Fruit fly (Drosophila melanogaster): ENCODE data around the gene MetRS-m.
A peak's percentile ranks its signal among the peaks of the same experiment; 100 is the strongest.

Gene MetRS-m

DNA sequence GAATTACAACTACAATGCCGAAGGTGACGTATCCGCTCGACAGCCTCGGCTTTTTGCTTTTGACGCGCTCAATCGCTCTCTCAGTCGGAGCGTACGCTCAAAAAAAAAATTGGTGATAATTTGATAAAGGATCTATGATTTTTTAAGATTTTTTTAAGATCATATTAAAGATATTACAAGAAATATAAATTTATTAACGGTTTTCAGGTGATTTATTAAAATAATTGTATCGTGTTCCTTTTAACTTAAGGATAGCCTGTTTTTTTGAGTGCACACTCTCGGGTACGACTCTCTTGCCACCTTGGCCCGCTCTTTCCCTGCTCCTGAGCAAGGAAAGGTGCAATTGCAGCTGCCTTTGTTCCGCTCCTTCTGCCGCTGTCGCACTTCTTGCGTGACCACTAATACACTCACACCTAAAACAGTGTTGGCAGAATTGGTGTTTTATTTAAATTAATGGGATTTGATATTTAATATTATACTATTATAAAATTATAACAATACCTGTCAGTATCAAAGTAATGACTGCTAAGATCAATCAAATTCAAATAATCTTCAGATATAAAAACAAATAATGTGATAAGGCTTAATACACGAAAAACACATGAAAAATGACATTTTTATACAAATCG, 18.2 kb upstream of the MetRS-m start (continued):
- TF ChIP-seq MBD-R2 (GFP tag; IDR thresholded peaks at IDR 0.05) (peak; percentile 30; the same call in 1 of the 2 replicates), Blimp-1 (GFP tag; optimal IDR thresholded peaks at IDR 0.05) (no peak), CG18599 (GFP tag; optimal IDR thresholded peaks at IDR 0.05) (peak; percentile 92), CG2678 (tag; optimal IDR thresholded peaks at IDR 0.05) (no peak), aop (GFP tag; IDR thresholded peaks at IDR 0.05) (no peak), salm (tag; optimal IDR thresholded peaks at IDR 0.05) (peak; percentile 74), cg (GFP tag; optimal IDR thresholded peaks at IDR 0.05) (no peak), CG2129 (GFP tag; IDR thresholded peaks at IDR 0.05; ENCODE audit: partially characterized antibody) (no peak), hb (GFP tag; IDR thresholded peaks at IDR 0.05; ENCODE audit: partially characterized antibody) (no peak), exex (tag; optimal IDR thresholded peaks at IDR 0.05) (no peak), sim (GFP tag; IDR thresholded peaks at IDR 0.05) (peak; percentile 81), repo (GFP tag; optimal IDR thresholded peaks at IDR 0.05) (no peak), CG13123 (GFP tag; optimal IDR thresholded peaks at IDR 0.05) (no peak), CG16863 (GFP tag; optimal IDR thresholded peaks at IDR 0.05) (peak; percentile 28), CG2116 (GFP tag; optimal IDR thresholded peaks at IDR 0.05) (peak; percentile 61), peb (GFP tag; IDR thresholded peaks at IDR 0.05) (no peak; the same call in 1 of the 2 replicates), gsb-n (tag; optimal IDR thresholded peaks at IDR 0.05) (peak; percentile 82), Sox100B (GFP tag; optimal IDR thresholded peaks at IDR 0.05) (no peak), CG3838 (GFP tag; optimal IDR thresholded peaks at IDR 0.05) (peak; percentile 31), Dip2 (GFP tag; IDR thresholded peaks at IDR 0.05) (no peak), Stat92E (GFP tag; optimal IDR thresholded peaks at IDR 0.05) (no peak), CG11398 (GFP tag; optimal IDR thresholded peaks at IDR 0.05) (no peak), Elba2 (GFP tag; optimal IDR thresholded peaks at IDR 0.05) (peak; percentile 58), CG11247 (GFP tag; IDR thresholded peaks at IDR 0.05) (peak; percentile 58), amos (GFP tag; IDR thresholded peaks at IDR 0.05; ENCODE audit: partially characterized antibody) (no peak), wdn (GFP tag; IDR thresholded peaks at IDR 0.05) (peak; percentile 74), CG9876 (GFP tag; optimal IDR thresholded peaks at IDR 0.05) (no peak), Antp (GFP tag; optimal IDR thresholded peaks at IDR 0.05) (no peak), CG9215 (GFP tag; IDR thresholded peaks at IDR 0.05) (peak; percentile 74), CG10267 (tag; optimal IDR thresholded peaks at IDR 0.05) (peak; percentile 89), insv (GFP tag; optimal IDR thresholded peaks at IDR 0.05) (no peak), zen2 (GFP tag; IDR thresholded peaks at IDR 0.05; ENCODE audit: partially characterized antibody) (no peak), rib (GFP tag; IDR thresholded peaks at IDR 0.05) (no peak), gce (GFP tag; IDR thresholded peaks at IDR 0.05) (peak; percentile 72; the same call in 2 of the 3 replicates), CG30403 (GFP tag; optimal IDR thresholded peaks at IDR 0.05) (peak; percentile 77), CG7987 (GFP tag; optimal IDR thresholded peaks at IDR 0.05) (no peak), Sox102F (GFP tag; optimal IDR thresholded peaks at IDR 0.05) (peak; percentile 71), ttk (GFP tag; IDR thresholded peaks at IDR 0.05) (peak; percentile 61), Hmx (GFP tag; optimal IDR thresholded peaks at IDR 0.05) (no peak), CG6765 (GFP tag; optimal IDR thresholded peaks at IDR 0.05) (peak; percentile 53), caup (GFP tag; optimal IDR thresholded peaks at IDR 0.05; ENCODE audit: severe bottlenecking) (peak; percentile 75), CG7963 (GFP tag; IDR thresholded peaks at IDR 0.05; ENCODE audit: partially characterized antibody) (no peak), CG2202 (tag; optimal IDR thresholded peaks at IDR 0.05) (peak; percentile 78), CG2120 (GFP tag; optimal IDR thresholded peaks at IDR 0.05) (no peak), bcd (GFP tag; optimal IDR thresholded peaks at IDR 0.05) (peak; percentile 71), lab (GFP tag; optimal IDR thresholded peaks at IDR 0.05) (peak; percentile 91), org-1 (GFP tag; optimal IDR thresholded peaks at IDR 0.05) (peak; percentile 65), Optix (GFP tag; IDR thresholded peaks at IDR 0.05) (peak; percentile 54; the same call in 2 of the 3 replicates), sob (GFP tag; IDR thresholded peaks at IDR 0.05) (peak; percentile 84)

Measured in whole organism, embryonic.